Worm (Caenorhabditis elegans): ENCODE data around the gene vps-39.

Gene vps-39

ce11 chrV:14002402-14002801 is 35.8 kb downstream of the vps-39 start:
- TF ChIP-seq hlh-30 (tag; optimal IDR thresholded peaks at IDR 0.05; ENCODE audit: insufficient read depth) (peak; percentile 43), nhr-28 (tag; optimal IDR thresholded peaks at IDR 0.05) (peak; percentile 11), mes-2 (tag; optimal IDR thresholded peaks at IDR 0.05; ENCODE audit: poor library complexity, severe bottlenecking) (peak; percentile 52), tra-1 (GFP tag; IDR thresholded peaks at IDR 0.05) (peak; percentile 32; the same call in 1 of the 2 replicates), jun-1 (tag; optimal IDR thresholded peaks at IDR 0.05) (no peak), hlh-11 (tag; optimal IDR thresholded peaks at IDR 0.05) (peak; percentile 56), mxl-3 (GFP tag; optimal IDR thresholded peaks at IDR 0.05) (no peak), aha-1 (tag) (peak; percentile 72), daf-16 (GFP tag; optimal IDR thresholded peaks at IDR 0.05) (no peak), daf-16 (tag; optimal IDR thresholded peaks at IDR 0.05) (peak; percentile 22), hmg-1.1 (GFP tag; IDR thresholded peaks at IDR 0.05) (0 out of 2 replicates have a peak, but pooled peaks have one; percentile 22), dve-1 (tag; optimal IDR thresholded peaks at IDR 0.05; ENCODE audit: insufficient read depth) (peak; percentile 29), zag-1 (tag; optimal IDR thresholded peaks at IDR 0.05) (no peak)

ce11 chrV:14001929-14002328 is 36.2 kb downstream of the vps-39 start:
- TF ChIP-seq ces-1 (GFP tag; optimal IDR thresholded peaks at IDR 0.05) = no peak
- peak; percentile 87 for TF ChIP-seq aha-1 (tag)
- TF ChIP-seq ceh-28 (tag; optimal IDR thresholded peaks at IDR 0.05) = no peak
- TF ChIP-seq hif-1 (tag; optimal IDR thresholded peaks at IDR 0.05) = peak in 1 of 2 experiments; percentile 69

- TF ChIP-seq mdt-29 (GFP tag; IDR thresholded peaks at IDR 0.05) (no peak), zip-2 (tag; optimal IDR thresholded peaks at IDR 0.05) (no peak), lim-7 (GFP tag; IDR thresholded peaks at IDR 0.05) (no peak), duxl-1 (tag; optimal IDR thresholded peaks at IDR 0.05; ENCODE audit: poor library complexity) (no peak), ceh-20 (GFP tag; IDR thresholded peaks at IDR 0.05) (no peak), attf-4 (tag; optimal IDR thresholded peaks at IDR 0.05) (no peak), hlh-30 (tag; optimal IDR thresholded peaks at IDR 0.05; ENCODE audit: insufficient read depth) (no peak), set-16 (GFP tag; IDR thresholded peaks at IDR 0.05) (no peak), mep-1 (tag; optimal IDR thresholded peaks at IDR 0.05) (no peak), lin-38 (GFP tag; IDR thresholded peaks at IDR 0.05) (no peak), F10B5.3 (tag; optimal IDR thresholded peaks at IDR 0.05) (no peak), lin-13 (GFP tag; optimal IDR thresholded peaks at IDR 0.05) (no peak), ceh-82 (tag; optimal IDR thresholded peaks at IDR 0.05) (no peak), daf-16 (GFP tag; optimal IDR thresholded peaks at IDR 0.05) (no peak), daf-16 (tag; optimal IDR thresholded peaks at IDR 0.05) (no peak), F49E8.2 (tag; optimal IDR thresholded peaks at IDR 0.05; ENCODE audit: borderline replicate concordance) (no peak), nhr-11 (tag; optimal IDR thresholded peaks at IDR 0.05) (no peak), madf-5 (GFP tag; IDR thresholded peaks at IDR 0.05) (no peak), php-3 (GFP tag; IDR thresholded peaks at IDR 0.05) (no peak)
Measured at ce11 chrV:13993478-13993877, 44.7 kb downstream of the vps-39 start.

- TF ChIP-seq unc-62 (GFP tag; optimal IDR thresholded peaks at IDR 0.05 in 1 of 2) (peak in 1 of 2 experiments; percentile 56), unc-62 (tag; optimal IDR thresholded peaks at IDR 0.05) (no peak), lsy-2 (tag; optimal IDR thresholded peaks at IDR 0.05) (no peak)
Measured at ce11 chrV:13992485-13992884, 45.7 kb downstream of the vps-39 start, which contains the start of gene droe-4. TSS of gene droe-4 (plus strand) at chrV:13992656.

ce11 chrV:13992017-13992416 is 46.2 kb downstream of the vps-39 start:
- peak; percentile 20; the same call in 1 of the 2 replicates for TF ChIP-seq lin-38 (GFP tag; IDR thresholded peaks at IDR 0.05)

All from whole organism, L4 larva.